Fruit fly (Drosophila melanogaster): ENCODE results near the gene CG11841.

CG11841 gene

DNA sequence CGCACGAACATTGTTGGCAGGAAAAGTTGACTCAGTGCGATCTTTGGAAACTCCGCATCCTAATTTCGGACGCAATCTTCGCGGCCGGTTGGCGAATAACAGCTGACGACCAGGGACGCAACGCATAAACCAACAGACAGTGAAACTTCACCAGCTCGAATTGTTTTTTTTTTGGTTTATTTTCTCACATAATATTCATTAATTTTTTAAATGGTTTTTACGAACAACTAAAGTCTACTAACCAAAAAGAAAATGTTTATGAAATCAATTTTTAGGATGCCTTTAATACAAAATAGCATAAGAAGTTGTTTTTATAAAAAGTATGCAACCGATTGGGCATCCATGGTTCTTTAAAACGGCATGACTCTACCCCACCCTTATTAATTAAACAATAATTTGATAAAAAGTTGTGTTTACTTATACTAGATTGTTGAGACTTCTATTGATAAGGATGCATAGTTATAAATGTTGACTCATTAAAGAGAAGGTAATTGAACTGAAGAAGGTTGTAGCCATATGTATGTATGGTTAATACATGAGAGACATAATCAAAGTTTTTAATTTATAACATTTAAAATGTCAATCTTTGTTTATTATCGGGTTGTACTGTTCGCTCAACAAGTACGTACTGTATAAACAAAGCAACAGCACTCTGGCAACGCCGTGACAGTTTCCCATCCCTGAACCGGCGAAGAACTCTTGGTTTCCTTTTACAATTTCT is 16.8 kb upstream of the CG11841 start, which contains the start of the genes beta4GalNAcTB and Cpsf100 (continued):
- TF ChIP-seq luna (GFP tag; optimal IDR thresholded peaks at IDR 0.05) (no peak), Mad (GFP tag; optimal IDR thresholded peaks at IDR 0.05) (peak; percentile 46), MTF-1 (GFP tag; optimal IDR thresholded peaks at IDR 0.05; ENCODE audit: borderline replicate concordance) (no peak), aop (GFP tag; IDR thresholded peaks at IDR 0.05) (0 out of 2 replicates have a peak, but pooled peaks have one; percentile 57), CG16815 (GFP tag; optimal IDR thresholded peaks at IDR 0.05) (peak; percentile 84), gsb (GFP tag; IDR thresholded peaks at IDR 0.05) (no peak; the same call in 1 of the 2 replicates), CG10274 (GFP tag; optimal IDR thresholded peaks at IDR 0.05) (peak; percentile 47), trem (tag; optimal IDR thresholded peaks at IDR 0.05) (peak; percentile 54), crp (GFP tag; optimal IDR thresholded peaks at IDR 0.05) (peak; percentile 31 to 83), CG10543 (GFP tag; optimal IDR thresholded peaks at IDR 0.05) (peak; percentile 66), D19B (GFP tag; optimal IDR thresholded peaks at IDR 0.05) (peak; percentile 35), CG6854 (GFP tag; optimal IDR thresholded peaks at IDR 0.05) (peak; percentile 48), Nf-YC (tag; optimal IDR thresholded peaks at IDR 0.05) (peak; percentile 65), jing (GFP tag; optimal IDR thresholded peaks at IDR 0.05) (peak; percentile 48), esg (GFP tag; conservative IDR thresholded peaks at IDR 0.05) (peak; percentile 58), Hmr (GFP tag; optimal IDR thresholded peaks at IDR 0.05) (peak; percentile 60), shn (GFP tag; optimal IDR thresholded peaks at IDR 0.05) (peak; percentile 33), Dek (tag; optimal IDR thresholded peaks at IDR 0.05) (peak; percentile 47), Tbp (GFP tag; optimal IDR thresholded peaks at IDR 0.05) (no peak), CG11085 (GFP tag; IDR thresholded peaks at IDR 0.05) (peak; percentile 72), odd (GFP tag; optimal IDR thresholded peaks at IDR 0.05) (no peak), Dll (GFP tag; IDR thresholded peaks at IDR 0.05; ENCODE audit: partially characterized antibody) (no peak), CG17361 (GFP tag; IDR thresholded peaks at IDR 0.05) (peak; percentile 96), CG12299 (tag; optimal IDR thresholded peaks at IDR 0.05) (peak; percentile 3), Mes4 (GFP tag; optimal IDR thresholded peaks at IDR 0.05) (peak; percentile 55), CG5245 (GFP tag; optimal IDR thresholded peaks at IDR 0.05) (peak; percentile 60), inv (GFP tag; IDR thresholded peaks at IDR 0.05; ENCODE audit: partially characterized antibody) (no peak), scrt (GFP tag; optimal IDR thresholded peaks at IDR 0.05) (peak; percentile 44), Hand (GFP tag; optimal IDR thresholded peaks at IDR 0.05) (no peak), CG2678 (tag; optimal IDR thresholded peaks at IDR 0.05) (peak; percentile 83), mirr (GFP tag; optimal IDR thresholded peaks at IDR 0.05) (no peak), Atf-2 (GFP tag; optimal IDR thresholded peaks at IDR 0.05) (peak; percentile 58), Hsf (GFP tag; optimal IDR thresholded peaks at IDR 0.05) (peak; percentile 82), CG14014 (GFP tag; IDR thresholded peaks at IDR 0.05) (peak; percentile 49; the same call in 1 of the 2 replicates), CG2129 (GFP tag; IDR thresholded peaks at IDR 0.05; ENCODE audit: partially characterized antibody) (no peak), tup (GFP tag; optimal IDR thresholded peaks at IDR 0.05) (no peak), CG12104 (GFP tag; optimal IDR thresholded peaks at IDR 0.05) (peak; percentile 79), vfl (GFP tag; optimal IDR thresholded peaks at IDR 0.05) (peak; percentile 21), twi (tag; optimal IDR thresholded peaks at IDR 0.05) (peak; percentile 70), CG15514 (GFP tag; optimal IDR thresholded peaks at IDR 0.05) (peak; percentile 8), CG17612 (GFP tag; IDR thresholded peaks at IDR 0.05) (no peak; the same call in 1 of the 2 replicates), dmrt11E (tag; optimal IDR thresholded peaks at IDR 0.05) (peak; percentile 72), z (GFP tag; IDR thresholded peaks at IDR 0.05) (no peak), CG2875 (GFP tag; optimal IDR thresholded peaks at IDR 0.05) (peak; percentile 28), CG8765 (GFP tag; IDR thresholded peaks at IDR 0.05) (peak; percentile 30; the same call in 1 of the 2 replicates), tgo (GFP tag; IDR thresholded peaks at IDR 0.05) (peak; percentile 62), CG11093 (GFP tag; IDR thresholded peaks at IDR 0.05) (0 out of 3 replicates have a peak, but pooled peaks have one; percentile 39), CG4707 (GFP tag; optimal IDR thresholded peaks at IDR 0.05) (no peak)
